Worm (Caenorhabditis elegans) whole organism, midembryonic: Measurements from ENCODE around the gene C25H3.15.

Source experiments
- T22C8.4 ChIP-seq: fragments of 200-800 bp; sonication (Bioruptor generic); IDR thresholded peaks from 2 replicates; pipeline ENCODE4 v1.3.6; 2022; ENCODE audit warnings: missing genetic modification characterization, missing compliant biosample characterization
- cog-1 ChIP-seq: sonication (generic microtip); optimal IDR thresholded peaks from 2 replicates; lab custom pipeline; 2016; ENCODE audit warnings: missing genetic modification characterization, missing compliant biosample characterization
- klf-2 ChIP-seq: fragments of 200-800 bp; sonication (Bioruptor generic); conservative IDR thresholded peaks from 2 replicates; pipeline ENCODE4 v1.3.6; 2022; ENCODE audit warnings: missing genetic modification reagents, missing genetic modification characterization, missing compliant biosample characterization
- tab-1 ChIP-seq: fragments of 200-800 bp; sonication (Bioruptor generic); IDR thresholded peaks from 2 replicates; pipeline ENCODE4 v1.3.6; 2022; ENCODE audit warnings: missing genetic modification characterization, missing compliant biosample characterization

- no peak for TF ChIP-seq cog-1 (tag; lab: Kevin White, UChicago)
- no peak for TF ChIP-seq klf-2
- no peak for TF ChIP-seq tab-1 (GFP tag; lab: Robert Waterston, UW)
- no peak for TF ChIP-seq T22C8.4
Observed at ce11 chrII:5640362-5641079, 24.6 kb upstream of the C25H3.15 start.
